Fruit fly (Drosophila melanogaster) whole organism, wandering third instar larva: ENCODE measurements around the gene CG43077.

Experiments used
- Abd-B ChIP-seq: fragments of >200 bp; optimal IDR thresholded peaks from 2 replicates; lab custom pipeline; 2017; ENCODE audit warnings: missing biosample characterization, missing genetic modification characterization
- CG32264 ChIP-seq: fragments of 200-800 bp; sonication (Bioruptor generic); optimal IDR thresholded peaks from 2 replicates; lab custom pipeline; 2016; ENCODE audit warnings: missing biosample characterization, missing genetic modification characterization
- CG9705 ChIP-seq: fragments of 200-800 bp; sonication (Bioruptor generic); optimal IDR thresholded peaks from 2 replicates; lab custom pipeline; 2018; ENCODE audit warnings: missing biosample characterization, mild to moderate bottlenecking, missing genetic modification characterization
- CrebA ChIP-seq: fragments of 200-800 bp; sonication (Bioruptor generic); optimal IDR thresholded peaks from 2 replicates; lab custom pipeline; 2016; ENCODE audit warnings: missing biosample characterization, mild to moderate bottlenecking, missing genetic modification characterization, borderline replicate concordance
- Dfd ChIP-seq: fragments of >200 bp; optimal IDR thresholded peaks from 2 replicates; lab custom pipeline; 2017; ENCODE audit warnings: missing biosample characterization, missing genetic modification characterization
- Dif ChIP-seq: fragments of 200-275, 200-300 bp; sonication (Bioruptor generic); optimal IDR thresholded peaks from 2 replicates; lab custom pipeline; 2018; ENCODE audit warnings: missing biosample characterization, missing genetic modification characterization; ENCODE audit not compliant: partially characterized antibody
- HLH106 ChIP-seq: fragments of 200-800 bp; optimal IDR thresholded peaks from 3 replicates; lab custom pipeline; 2019; ENCODE audit warnings: missing biosample characterization, mild to moderate bottlenecking, missing genetic modification characterization, moderate library complexity
- Hnf4 ChIP-seq: fragments of 200-800 bp; sonication (Bioruptor generic); optimal IDR thresholded peaks from 2 replicates; lab custom pipeline; 2016; ENCODE audit warnings: missing biosample characterization, mild to moderate bottlenecking, missing genetic modification characterization
- Hr78 ChIP-seq: fragments of >200 bp; optimal IDR thresholded peaks from 2 replicates; lab custom pipeline; 2017; ENCODE audit warnings: missing biosample characterization, missing genetic modification characterization
- Jra ChIP-seq: sonication (Bioruptor generic); optimal IDR thresholded peaks from 2 replicates; lab custom pipeline; 2016; ENCODE audit warnings: missing biosample characterization, missing genetic modification characterization
- Myc ChIP-seq: fragments of >200 bp; optimal IDR thresholded peaks from 2 replicates; lab custom pipeline; 2017
- N ChIP-seq: fragments of >200 bp; optimal IDR thresholded peaks from 2 replicates; lab custom pipeline; 2018; ENCODE audit warnings: missing biosample characterization, missing external identifiers, missing genetic modification characterization
- OdsH ChIP-seq: fragments of 200-800 bp; sonication (Bioruptor generic); optimal IDR thresholded peaks from 2 replicates; lab custom pipeline; 2016; ENCODE audit warnings: missing biosample characterization, mild to moderate bottlenecking, missing genetic modification characterization
- Rel ChIP-seq, 2 experiments: fragments of 200-800 bp; sonication (Bioruptor generic) in 1 of 2; optimal IDR thresholded peaks; 2 replicates in 1 of 2; 3 replicates in 1 of 2; lab custom pipeline; 2016 to 2019; ENCODE audit warnings: mild to moderate bottlenecking in 2 of 2, missing biosample characterization in 2 of 2, missing genetic modification characterization in 2 of 2, moderate library complexity in 1 of 2
- Sp1 ChIP-seq: fragments of 200-800 bp; sonication (Bioruptor generic); optimal IDR thresholded peaks from 3 replicates; lab custom pipeline; 2019; ENCODE audit warnings: missing biosample characterization, mild to moderate bottlenecking, missing genetic modification characterization, moderate library complexity
- Vsx2 ChIP-seq: fragments of 200-300, 225-300 bp; sonication (Bioruptor generic); optimal IDR thresholded peaks from 2 replicates; lab custom pipeline; 2018; ENCODE audit warnings: missing biosample characterization, missing genetic modification characterization; ENCODE audit not compliant: partially characterized antibody
- br ChIP-seq: fragments of 200-800 bp; sonication (Bioruptor generic); optimal IDR thresholded peaks from 2 replicates; lab custom pipeline; 2016; ENCODE audit warnings: missing biosample characterization, missing genetic modification characterization
- brk ChIP-seq: fragments of 200-800 bp; sonication (Bioruptor generic); optimal IDR thresholded peaks from 2 replicates; lab custom pipeline; 2016; ENCODE audit warnings: missing biosample characterization, mild to moderate bottlenecking, missing genetic modification characterization
- dl ChIP-seq, 2 experiments: fragments of 175-275, 200-275 bp in 1 of 2; fragments of 200-275 bp in 1 of 2; sonication (Bioruptor generic); optimal IDR thresholded peaks; lab custom pipeline; 2018; ENCODE audit warnings: mild to moderate bottlenecking in 2 of 2, missing biosample characterization in 2 of 2, missing genetic modification characterization in 2 of 2, moderate library complexity in 2 of 2; ENCODE audit not compliant: partially characterized antibody in 2 of 2, insufficient read depth in 1 of 2
- dmrt93B ChIP-seq: fragments of 200-800 bp; sonication (Bioruptor generic); optimal IDR thresholded peaks from 2 replicates; lab custom pipeline; 2018; ENCODE audit warnings: missing biosample characterization, mild to moderate bottlenecking, missing genetic modification characterization
- dsf ChIP-seq: sonication (Bioruptor generic); optimal IDR thresholded peaks from 2 replicates; lab custom pipeline; 2016; ENCODE audit warnings: missing biosample characterization, missing genetic modification characterization, borderline replicate concordance
- ey ChIP-seq: fragments of 200-800 bp; sonication (Bioruptor generic); optimal IDR thresholded peaks from 2 replicates; lab custom pipeline; 2016; ENCODE audit warnings: missing biosample characterization, missing genetic modification characterization
- foxo ChIP-seq, 2 experiments: fragments of 200-800 bp; sonication (Bioruptor generic); optimal IDR thresholded peaks; 2 replicates in 1 of 2; 3 replicates in 1 of 2; lab custom pipeline; 2016 to 2017; ENCODE audit warnings: missing biosample characterization in 2 of 2, missing genetic modification characterization in 2 of 2
- fru ChIP-seq: fragments of 200-800 bp; sonication (Bioruptor generic); optimal IDR thresholded peaks from 3 replicates; lab custom pipeline; 2016; ENCODE audit warnings: missing biosample characterization, mild to moderate bottlenecking, missing genetic modification characterization
- lola ChIP-seq: fragments of >200 bp; optimal IDR thresholded peaks from 2 replicates; lab custom pipeline; 2017; ENCODE audit warnings: missing biosample characterization, missing genetic modification characterization
- pan ChIP-seq: fragments of >200 bp; optimal IDR thresholded peaks from 2 replicates; lab custom pipeline; 2017
- psq ChIP-seq: fragments of 200-800 bp; sonication (Bioruptor generic); optimal IDR thresholded peaks from 3 replicates; lab custom pipeline; 2017; ENCODE audit warnings: missing biosample characterization, mild to moderate bottlenecking, missing genetic modification characterization, moderate library complexity
- rgr ChIP-seq: fragments of 200-800 bp; sonication (Bioruptor generic); optimal IDR thresholded peaks from 3 replicates; lab custom pipeline; 2016; ENCODE audit warnings: missing biosample characterization, mild to moderate bottlenecking, missing genetic modification characterization
- sage ChIP-seq: fragments of 200-800 bp; sonication (Bioruptor generic); optimal IDR thresholded peaks from 2 replicates; lab custom pipeline; 2016; ENCODE audit warnings: missing biosample characterization, mild to moderate bottlenecking, missing genetic modification characterization
- tai ChIP-seq: sonication (Bioruptor generic); optimal IDR thresholded peaks from 2 replicates; lab custom pipeline; 2016; ENCODE audit warnings: missing biosample characterization, missing genetic modification characterization
- woc ChIP-seq: sonication (Bioruptor generic); optimal IDR thresholded peaks from 2 replicates; lab custom pipeline; 2016; ENCODE audit warnings: missing biosample characterization, mild to moderate bottlenecking, missing genetic modification characterization

Gene CG43077

DNA sequence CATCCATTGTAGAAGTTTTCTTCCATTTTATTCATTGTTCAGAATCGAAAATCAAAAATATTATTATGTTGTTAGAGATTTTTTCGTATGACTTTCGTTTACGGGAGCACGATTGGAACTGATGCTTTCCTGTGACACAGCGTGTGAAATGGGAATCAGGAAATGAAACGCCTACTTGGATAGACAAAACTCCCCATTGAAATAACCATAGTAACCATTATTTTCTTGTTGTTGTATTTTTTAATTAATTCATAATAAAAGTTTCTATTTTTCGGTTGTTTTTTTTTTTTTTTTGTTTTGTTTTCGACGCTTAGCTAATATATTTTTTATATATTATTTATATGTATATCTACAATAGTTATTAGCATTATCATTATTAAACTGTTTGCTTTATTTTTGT lies at the start of gene CG43077:
Gene CG43077, minus strand, starts transcription at position 101 of the 400 bp plus-strand sequence.
- TF ChIP-seq sage (GFP tag; lab: Kevin White, UChicago) (no peak), OdsH (GFP tag; lab: Kevin White, UChicago) (no peak), Jra (GFP tag; lab: Kevin White, UChicago) (no peak), Dfd (GFP tag; lab: Kevin White, UChicago) (no peak), dmrt93B (no peak), woc (GFP tag; lab: Kevin White, UChicago) (no peak), foxo (GFP tag; optimal IDR thresholded peaks at IDR 0.05; lab: Kevin White, UChicago) (no peak), Abd-B (GFP tag; lab: Kevin White, UChicago) (no peak), dsf (no peak), fru (GFP tag; lab: Kevin White, UChicago) (no peak), dl (GFP tag; optimal IDR thresholded peaks at IDR 0.05; lab: Kevin White, UChicago; ENCODE audit: insufficient read depth in 1 of 2, partially characterized antibody in 2 of 2) (no peak), pan (lab: Kevin White, UChicago) (no peak), HLH106 (tag; lab: Kevin White, UChicago) (no peak), ey (GFP tag; lab: Kevin White, UChicago) (no peak), Vsx2 (GFP tag; lab: Kevin White, UChicago) (no peak)

DNA sequence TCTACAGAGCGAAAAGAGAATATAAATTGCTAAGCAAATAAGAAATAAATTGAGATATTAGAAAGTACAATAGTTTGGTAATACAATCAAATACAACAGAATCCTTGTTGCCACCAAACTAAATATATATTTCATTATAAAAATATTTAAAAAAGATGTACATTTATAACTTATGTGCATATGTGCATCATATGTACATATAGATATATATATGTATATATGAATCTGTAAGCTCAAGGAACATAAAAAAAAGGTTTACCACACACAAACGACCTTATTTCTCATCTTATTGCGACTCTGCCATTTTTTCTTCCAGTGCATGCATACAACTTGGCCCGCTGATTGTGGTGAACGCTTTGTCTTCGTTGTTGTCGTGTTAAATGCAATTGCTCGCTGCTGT lies 45.0 kb upstream of the CG43077 start:
- TF ChIP-seq brk (no peak), woc (GFP tag; lab: Kevin White, UChicago) (no peak), HLH106 (tag; lab: Kevin White, UChicago) (peak; percentile 44), OdsH (GFP tag; lab: Kevin White, UChicago) (peak; percentile 48), ey (GFP tag; lab: Kevin White, UChicago) (no peak), rgr (peak; percentile 50), CG9705 (GFP tag; lab: Kevin White, UChicago) (no peak), pan (lab: Kevin White, UChicago) (no peak), lola (GFP tag; lab: Kevin White, UChicago) (no peak), N (GFP tag; lab: Kevin White, UChicago) (no peak), Sp1 (GFP tag; lab: Kevin White, UChicago) (peak; percentile 62), foxo (GFP tag; optimal IDR thresholded peaks at IDR 0.05; lab: Kevin White, UChicago) (peak in 1 of 2 experiments; percentile 38), psq (GFP tag; lab: Kevin White, UChicago) (peak; percentile 61), Abd-B (GFP tag; lab: Kevin White, UChicago) (no peak)

DNA sequence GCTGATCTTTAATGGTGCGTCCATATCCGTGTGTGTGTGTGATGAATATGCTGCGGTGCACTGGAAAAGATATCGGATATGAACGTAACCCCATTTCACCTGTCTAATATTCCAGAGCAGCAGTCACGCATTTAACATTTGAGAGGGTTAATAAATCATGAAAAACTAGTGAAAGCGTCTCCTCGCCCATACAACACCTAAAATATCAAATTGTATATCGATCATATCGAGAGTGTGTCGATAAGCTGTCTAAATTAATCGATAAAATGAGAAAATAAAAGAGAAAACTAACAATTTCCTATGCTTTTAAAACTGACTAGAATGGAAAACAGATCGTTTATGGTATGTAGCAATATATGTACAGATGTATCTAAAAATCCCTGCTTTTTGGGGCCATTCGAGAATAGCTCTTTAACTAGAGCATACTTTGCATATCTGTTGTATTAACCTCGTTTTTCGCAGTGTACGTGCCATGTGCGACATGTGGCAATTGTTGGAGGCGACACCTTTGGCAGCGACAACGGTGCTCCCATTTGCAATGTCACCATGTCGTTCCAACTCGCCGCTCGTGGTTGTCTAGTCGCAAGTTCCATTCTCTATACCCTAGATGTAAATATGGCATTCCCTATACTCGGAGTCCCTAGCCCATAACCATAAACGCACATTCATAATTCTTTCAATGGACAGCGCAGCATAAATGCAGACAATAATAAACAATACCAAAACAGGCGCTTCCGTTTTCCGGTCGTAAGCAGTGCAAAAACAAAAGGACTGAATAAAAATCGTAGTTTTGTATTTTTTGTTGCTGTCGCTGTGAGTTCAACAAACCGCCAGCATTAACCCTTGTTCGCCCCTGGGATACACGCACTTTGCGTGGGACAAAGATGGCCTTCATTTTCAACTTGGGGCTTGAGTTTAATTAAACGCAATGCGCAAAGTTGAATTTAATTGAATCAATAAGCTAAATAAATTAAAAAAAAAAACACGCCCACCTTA lies 43.9 kb upstream of the CG43077 start:
- TF ChIP-seq Myc (lab: Kevin White, UChicago) (no peak), fru (GFP tag; lab: Kevin White, UChicago) (no peak), ey (GFP tag; lab: Kevin White, UChicago) (no peak), Hnf4 (GFP tag; lab: Kevin White, UChicago) (no peak), sage (GFP tag; lab: Kevin White, UChicago) (no peak), dsf (no peak), N (GFP tag; lab: Kevin White, UChicago) (no peak), tai (GFP tag; lab: Kevin White, UChicago) (no peak), lola (GFP tag; lab: Kevin White, UChicago) (no peak), br (GFP tag; lab: Kevin White, UChicago) (no peak), Vsx2 (GFP tag; lab: Kevin White, UChicago) (no peak), dl (GFP tag; optimal IDR thresholded peaks at IDR 0.05; lab: Kevin White, UChicago; ENCODE audit: insufficient read depth in 1 of 2, partially characterized antibody in 2 of 2) (no peak), rgr (no peak), brk (no peak), Dif (GFP tag; lab: Kevin White, UChicago) (no peak), CG9705 (GFP tag; lab: Kevin White, UChicago) (no peak), CrebA (GFP tag; lab: Kevin White, UChicago) (no peak), OdsH (GFP tag; lab: Kevin White, UChicago) (no peak), HLH106 (tag; lab: Kevin White, UChicago) (no peak), CG32264 (GFP tag; lab: Kevin White, UChicago) (no peak)

DNA sequence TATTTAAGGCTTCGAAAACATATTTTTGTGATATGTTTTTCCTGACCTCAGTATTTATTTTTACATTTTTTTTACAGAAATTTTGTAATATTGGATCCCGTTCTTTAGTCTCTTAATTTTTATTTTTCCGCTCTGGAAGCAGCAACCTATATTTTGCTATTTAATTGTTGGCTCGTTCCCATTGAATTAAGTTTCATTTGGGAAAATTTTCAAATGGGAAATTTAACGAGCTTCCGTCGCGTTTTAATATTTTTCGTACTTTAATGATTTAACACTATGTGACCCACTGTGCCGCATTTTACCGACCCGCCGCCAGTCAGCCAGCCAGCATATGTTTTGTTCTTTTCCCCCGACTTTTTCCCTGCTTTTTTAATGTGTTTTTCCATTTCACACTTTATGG lies 43.0 kb upstream of the CG43077 start:
- no peak for TF ChIP-seq Hr78 (GFP tag; lab: Kevin White, UChicago)
- TF ChIP-seq Rel (GFP tag; optimal IDR thresholded peaks at IDR 0.05; lab: Kevin White, UChicago): no peak
- TF ChIP-seq Rel (tag; optimal IDR thresholded peaks at IDR 0.05; lab: Kevin White, UChicago): no peak
